Worm (Caenorhabditis elegans): ENCODE measurements around the gene appg-1.

Gene appg-1

ce11 chrII:10302646-10303045 is 23.2 kb upstream of the appg-1 start, which contains the start of gene clpp-1 (continued):
- TF ChIP-seq zip-2 (tag; optimal IDR thresholded peaks at IDR 0.05) = no peak
- no peak for TF ChIP-seq pha-4 (GFP tag; IDR thresholded peaks at IDR 0.05)
- TF ChIP-seq pha-4 (tag; optimal IDR thresholded peaks at IDR 0.05) = no peak
- TF ChIP-seq Y75B8A.6 (GFP tag; IDR thresholded peaks at IDR 0.05) = 0 out of 2 replicates have a peak, but pooled peaks have one; percentile 52
- TF ChIP-seq ceh-44 (GFP tag; IDR thresholded peaks at IDR 0.05) = no peak
- TF ChIP-seq tra-1 (GFP tag; IDR thresholded peaks at IDR 0.05) = no peak
- peak; percentile 17 for TF ChIP-seq dpl-1 (GFP tag; optimal IDR thresholded peaks at IDR 0.05)
- TF ChIP-seq skn-1 (tag; optimal IDR thresholded peaks at IDR 0.05) = no peak
- TF ChIP-seq egl-27 (tag; optimal IDR thresholded peaks at IDR 0.05) = no peak
- TF ChIP-seq nhr-48 (tag; optimal IDR thresholded peaks at IDR 0.05) = no peak
- no peak for TF ChIP-seq jun-1 (tag; optimal IDR thresholded peaks at IDR 0.05)
- peak; percentile 19 for TF ChIP-seq T20F7.1 (GFP tag; optimal IDR thresholded peaks at IDR 0.05)
- no peak for TF ChIP-seq lin-13 (GFP tag; optimal IDR thresholded peaks at IDR 0.05)
- TF ChIP-seq mes-2 (tag; optimal IDR thresholded peaks at IDR 0.05; ENCODE audit: poor library complexity, severe bottlenecking) = peak; percentile 16
- no peak for TF ChIP-seq duxl-1 (tag; optimal IDR thresholded peaks at IDR 0.05; ENCODE audit: poor library complexity)

ce11 chrII:10303663-10304115 is 22.2 kb upstream of the appg-1 start, which contains the start of gene vha-9:
Gene vha-9 (minus strand): TSS chrII:10303713.
- TF ChIP-seq aha-1 (tag) (no peak), lin-29 (GFP tag; IDR thresholded peaks at IDR 0.05) (no peak), nhr-237 (tag; optimal IDR thresholded peaks at IDR 0.05) (no peak), lin-38 (GFP tag; IDR thresholded peaks at IDR 0.05) (peak; percentile 65), F44E2.7 (GFP tag; IDR thresholded peaks at IDR 0.05) (no peak), fos-1 (tag; optimal IDR thresholded peaks at IDR 0.05) (no peak), tag-97 (GFP tag; IDR thresholded peaks at IDR 0.05) (no peak), snpc-4 (tag; optimal IDR thresholded peaks at IDR 0.05) (no peak), spr-3 (GFP tag; optimal IDR thresholded peaks at IDR 0.05) (no peak), nhr-111 (GFP tag; optimal IDR thresholded peaks at IDR 0.05) (no peak), D1046.2 (GFP tag; IDR thresholded peaks at IDR 0.05) (no peak), egl-43 (GFP tag; IDR thresholded peaks at IDR 0.05) (no peak), rbr-2 (tag; optimal IDR thresholded peaks at IDR 0.05) (peak; percentile 51), unc-39 (tag; optimal IDR thresholded peaks at IDR 0.05) (no peak), Y105C5A.15 (GFP tag; IDR thresholded peaks at IDR 0.05) (no peak), ama-1 (optimal IDR thresholded peaks at IDR 0.05) (peak; percentile 63), dmd-6 (GFP tag; IDR thresholded peaks at IDR 0.05) (peak; percentile 31; the same call in 1 of the 2 replicates), ceh-44 (GFP tag; IDR thresholded peaks at IDR 0.05) (no peak), daf-12 (tag; optimal IDR thresholded peaks at IDR 0.05) (no peak), madf-5 (GFP tag; IDR thresholded peaks at IDR 0.05) (no peak), ztf-11 (tag; optimal IDR thresholded peaks at IDR 0.05) (no peak), T20F7.1 (GFP tag; optimal IDR thresholded peaks at IDR 0.05) (peak; percentile 38), hmg-1.1 (GFP tag; IDR thresholded peaks at IDR 0.05) (peak; percentile 10; the same call in 1 of the 2 replicates), daf-8 (GFP tag; IDR thresholded peaks at IDR 0.05) (no peak), Y48G9A.11 (GFP tag; IDR thresholded peaks at IDR 0.05) (no peak), nhr-77 (tag; optimal IDR thresholded peaks at IDR 0.05) (peak; percentile 53), zip-2 (tag; optimal IDR thresholded peaks at IDR 0.05) (no peak), arid-1 (GFP tag; conservative IDR thresholded peaks at IDR 0.05) (0 out of 2 replicates have a peak, but pooled peaks have one; percentile 35), fkh-10 (GFP tag; optimal IDR thresholded peaks at IDR 0.05) (peak; percentile 33), ceh-62 (tag; optimal IDR thresholded peaks at IDR 0.05) (no peak), ztf-7 (tag; optimal IDR thresholded peaks at IDR 0.05) (no peak), nhr-41 (GFP tag; IDR thresholded peaks at IDR 0.05) (no peak), dpl-1 (GFP tag; optimal IDR thresholded peaks at IDR 0.05) (peak; percentile 78), lin-13 (GFP tag; optimal IDR thresholded peaks at IDR 0.05) (peak; percentile 59), hlh-11 (tag; optimal IDR thresholded peaks at IDR 0.05) (peak; percentile 62), unc-62 (GFP tag; optimal IDR thresholded peaks at IDR 0.05 in 1 of 2) (peak in 1 of 2 experiments; percentile 15), unc-62 (tag; optimal IDR thresholded peaks at IDR 0.05) (no peak), lin-39 (tag; optimal IDR thresholded peaks at IDR 0.05) (no peak), F26F4.8 (GFP tag; conservative IDR thresholded peaks at IDR 0.05) (no peak), hif-1 (tag; optimal IDR thresholded peaks at IDR 0.05) (peak in 1 of 2 experiments; percentile 54), pqm-1 (tag; optimal IDR thresholded peaks at IDR 0.05) (peak; percentile 41), Y75B8A.6 (GFP tag; IDR thresholded peaks at IDR 0.05) (no peak), mes-2 (tag; optimal IDR thresholded peaks at IDR 0.05; ENCODE audit: poor library complexity, severe bottlenecking) (peak; percentile 89)

All from whole organism, L4 larva.